Fruit fly (Drosophila melanogaster) whole organism, embryonic: ENCODE measurements around the gene CG15923.
A peak's percentile ranks its signal among the peaks of the same experiment; 100 is the strongest.

ENCODE experiments used
- Atf6 ChIP-seq: fragments of 200-800 bp; sonication (Bioruptor generic); IDR thresholded peaks from 2 replicates; pipeline ENCODE4 v1.3.6; 2022; ENCODE audit warnings: missing biosample characterization, missing genetic modification characterization
- CG11696 ChIP-seq: fragments of 200-800 bp; sonication (Bioruptor generic); IDR thresholded peaks from 2 replicates; pipeline ENCODE4 v1.3.6; 2022; ENCODE audit warnings: missing biosample characterization, missing genetic modification characterization
- CG12104 ChIP-seq: fragments of 200-800 bp; sonication (Bioruptor generic); optimal IDR thresholded peaks from 3 replicates; lab custom pipeline; 2016; ENCODE audit warnings: missing biosample characterization, missing genetic modification characterization
- CG12155 ChIP-seq: fragments of 200-800 bp; sonication (Bioruptor generic); optimal IDR thresholded peaks from 3 replicates; lab custom pipeline; 2016; ENCODE audit warnings: missing biosample characterization, missing genetic modification characterization
- CG1233 ChIP-seq: fragments of 200-800 bp; sonication (Bioruptor generic); optimal IDR thresholded peaks from 4 replicates; lab custom pipeline; 2018; ENCODE audit warnings: missing biosample characterization, mild to moderate bottlenecking, missing genetic modification characterization
- CG12391 ChIP-seq: fragments of 200-800 bp; sonication (Bioruptor generic); optimal IDR thresholded peaks from 3 replicates; lab custom pipeline; 2018; ENCODE audit warnings: missing biosample characterization, mild to moderate bottlenecking, missing genetic modification characterization, moderate library complexity
- CG14667 ChIP-seq: fragments of 200-800 bp; sonication (Bioruptor generic); IDR thresholded peaks from 2 replicates; pipeline ENCODE4 v1.3.6; 2022; ENCODE audit warnings: missing biosample characterization, missing genetic modification characterization
- CG14710 ChIP-seq: fragments of 200-800 bp; sonication (Bioruptor generic); optimal IDR thresholded peaks from 3 replicates; lab custom pipeline; 2019; ENCODE audit warnings: missing biosample characterization, mild to moderate bottlenecking, missing genetic modification characterization, moderate library complexity
- CG15011 ChIP-seq: fragments of 200-800 bp; sonication (Bioruptor generic); optimal IDR thresholded peaks from 3 replicates; lab custom pipeline; 2018; ENCODE audit warnings: missing biosample characterization, mild to moderate bottlenecking, missing genetic modification characterization
- CG15601 ChIP-seq: fragments of 200-800 bp; sonication (Bioruptor generic); optimal IDR thresholded peaks from 3 replicates; lab custom pipeline; 2019; ENCODE audit warnings: missing biosample characterization, mild to moderate bottlenecking, missing genetic modification characterization, moderate library complexity
- CG3163 ChIP-seq: fragments of 200-800 bp; sonication (Bioruptor generic); optimal IDR thresholded peaks from 3 replicates; lab custom pipeline; 2016; ENCODE audit warnings: missing biosample characterization, missing genetic modification characterization
- CG32772 ChIP-seq: fragments of 200-800 bp; sonication (Bioruptor generic); IDR thresholded peaks from 2 replicates; pipeline ENCODE4 v1.3.6; 2022; ENCODE audit warnings: missing biosample characterization, missing genetic modification characterization
- CG3281 ChIP-seq: fragments of 200-800 bp; sonication (Bioruptor generic); optimal IDR thresholded peaks from 3 replicates; lab custom pipeline; 2017; ENCODE audit warnings: missing biosample characterization, mild to moderate bottlenecking, missing genetic modification characterization
- CG4617 ChIP-seq: fragments of 200-800 bp; sonication (Bioruptor generic); optimal IDR thresholded peaks from 3 replicates; lab custom pipeline; 2016; ENCODE audit warnings: missing biosample characterization, missing genetic modification characterization, borderline replicate concordance
- CG6689 ChIP-seq: fragments of 200-800 bp; sonication (Bioruptor generic); IDR thresholded peaks from 2 replicates; pipeline ENCODE4 v1.3.6; 2022; ENCODE audit warnings: missing biosample characterization, missing genetic modification characterization
- CG7372 ChIP-seq: fragments of 200-800 bp; sonication (Bioruptor generic); IDR thresholded peaks from 2 replicates; pipeline ENCODE4 v1.3.6; 2022; ENCODE audit warnings: missing biosample characterization, missing genetic modification characterization
- CG8765 ChIP-seq: fragments of 200-800 bp; sonication (Bioruptor generic); IDR thresholded peaks from 2 replicates; pipeline ENCODE4 v1.3.6; 2022; ENCODE audit warnings: missing biosample characterization, missing genetic modification characterization
- CG9437 ChIP-seq: fragments of 200-800 bp; sonication (Bioruptor generic); optimal IDR thresholded peaks from 2 replicates; lab custom pipeline; 2018; ENCODE audit warnings: missing biosample characterization, mild to moderate bottlenecking, missing genetic modification characterization
- CG9876 ChIP-seq: fragments of 200-800 bp; sonication (Bioruptor generic); optimal IDR thresholded peaks from 2 replicates; lab custom pipeline; 2016; ENCODE audit warnings: missing biosample characterization, missing genetic modification characterization
- CTCF ChIP-seq: fragments of 200-800 bp; sonication (Bioruptor generic); optimal IDR thresholded peaks from 2 replicates; lab custom pipeline; 2017; ENCODE audit warnings: missing biosample characterization, mild to moderate bottlenecking, missing genetic modification characterization, moderate library complexity
- D ChIP-seq, 2 experiments: fragments of 200-800 bp in 1 of 2; fragments of >200 bp in 1 of 2; sonication (Bioruptor generic) in 1 of 2; optimal IDR thresholded peaks; 2 replicates in 1 of 2; 3 replicates in 1 of 2; lab custom pipeline; 2017; ENCODE audit warnings: mild to moderate bottlenecking in 1 of 2, missing biosample characterization in 1 of 2, missing genetic modification characterization in 1 of 2, missing genetic modification reagents in 1 of 2
- Dp ChIP-seq: fragments of 200-800 bp; sonication (Bioruptor generic); optimal IDR thresholded peaks from 2 replicates; lab custom pipeline; 2018; ENCODE audit warnings: missing biosample characterization, mild to moderate bottlenecking, missing genetic modification characterization, moderate library complexity
- Dref ChIP-seq: fragments of 200-800 bp; sonication (Bioruptor generic); IDR thresholded peaks from 2 replicates; pipeline ENCODE4 v1.3.6; 2022; ENCODE audit warnings: missing biosample characterization, missing genetic modification characterization
- Gug ChIP-seq: fragments of 200-800 bp; sonication (Bioruptor generic); IDR thresholded peaks from 4 replicates; pipeline ENCODE4 v1.3.6; 2022; ENCODE audit warnings: missing biosample characterization, missing genetic modification characterization
- HLH4C ChIP-seq: fragments of 200-800 bp; sonication (Bioruptor generic); IDR thresholded peaks from 3 replicates; pipeline ENCODE4 v1.3.6; 2022; ENCODE audit warnings: missing biosample characterization, missing genetic modification characterization; ENCODE audit not compliant: partially characterized antibody
- Hand ChIP-seq: fragments of 200-800 bp; sonication (Bioruptor generic); optimal IDR thresholded peaks from 2 replicates; lab custom pipeline; 2017; ENCODE audit warnings: mild to moderate bottlenecking, missing biosample characterization, missing genetic modification reagents, missing genetic modification characterization
- HmgD ChIP-seq: fragments of 200-800 bp; sonication (Bioruptor generic); optimal IDR thresholded peaks from 3 replicates; lab custom pipeline; 2016; ENCODE audit warnings: missing biosample characterization, missing genetic modification characterization
- NFAT ChIP-seq: fragments of 200-800 bp; sonication (Bioruptor generic); IDR thresholded peaks from 2 replicates; pipeline ENCODE4 v1.3.6; 2022; ENCODE audit warnings: missing biosample characterization, missing genetic modification characterization
- Nf-YB ChIP-seq: fragments of 200-800 bp; sonication (Bioruptor generic); optimal IDR thresholded peaks from 3 replicates; lab custom pipeline; 2019; ENCODE audit warnings: missing biosample characterization, mild to moderate bottlenecking, missing genetic modification characterization, moderate library complexity
- Opbp ChIP-seq: fragments of 200-800 bp; sonication (Bioruptor generic); IDR thresholded peaks from 3 replicates; pipeline ENCODE4 v1.3.6; 2022; ENCODE audit warnings: missing biosample characterization, missing genetic modification characterization; ENCODE audit not compliant: partially characterized antibody
- Pdp1 ChIP-seq, 2 experiments: fragments of 200-800 bp; sonication (Bioruptor generic); optimal IDR thresholded peaks; 3 replicates each; lab custom pipeline; 2016; ENCODE audit warnings: missing biosample characterization in 2 of 2, missing genetic modification characterization in 2 of 2, mild to moderate bottlenecking in 1 of 2, moderate library complexity in 1 of 2
- Ravus ChIP-seq: fragments of 200-800 bp; sonication (Bioruptor generic); IDR thresholded peaks from 2 replicates; pipeline ENCODE4 v1.3.6; 2022; ENCODE audit warnings: missing biosample characterization, missing genetic modification characterization
- Sry-δ ChIP-seq: fragments of 200-800 bp; sonication (Bioruptor generic); optimal IDR thresholded peaks from 2 replicates; lab custom pipeline; 2016; ENCODE audit warnings: missing biosample characterization, missing genetic modification characterization
- bsh ChIP-seq, 2 experiments: fragments of 200-800 bp; sonication (Bioruptor generic); optimal IDR thresholded peaks; 2 replicates each; lab custom pipeline; 2017 to 2018; ENCODE audit warnings: mild to moderate bottlenecking in 2 of 2, missing biosample characterization in 2 of 2, missing genetic modification characterization in 2 of 2, moderate library complexity in 1 of 2
- chm ChIP-seq: fragments of 200-800 bp; sonication (Bioruptor generic); IDR thresholded peaks from 2 replicates; pipeline ENCODE4 v1.3.6; 2022; ENCODE audit warnings: missing biosample characterization, missing genetic modification characterization
- chn ChIP-seq: fragments of 200-800 bp; sonication (Bioruptor generic); optimal IDR thresholded peaks from 2 replicates; lab custom pipeline; 2016; ENCODE audit warnings: missing biosample characterization, missing genetic modification characterization
- crp ChIP-seq, 2 experiments: fragments of 200-800 bp; sonication (Bioruptor generic); optimal IDR thresholded peaks; 2 replicates in 1 of 2; 3 replicates in 1 of 2; lab custom pipeline; 2017; ENCODE audit warnings: missing biosample characterization in 2 of 2, missing genetic modification characterization in 2 of 2, mild to moderate bottlenecking in 1 of 2, moderate library complexity in 1 of 2
- en ChIP-seq: fragments of 200-800 bp; sonication (Bioruptor generic); optimal IDR thresholded peaks from 2 replicates; lab custom pipeline; 2016; ENCODE audit warnings: missing biosample characterization, missing genetic modification characterization
- fd96Cb ChIP-seq: fragments of 200-800 bp; sonication (Bioruptor generic); optimal IDR thresholded peaks from 2 replicates; lab custom pipeline; 2018; ENCODE audit warnings: missing biosample characterization, mild to moderate bottlenecking, missing genetic modification characterization, moderate library complexity
- gro ChIP-seq: fragments of 200-800 bp; sonication (Bioruptor generic); optimal IDR thresholded peaks from 2 replicates; lab custom pipeline; 2016; ENCODE audit warnings: missing biosample characterization, missing genetic modification characterization
- gsb ChIP-seq: fragments of 200-800 bp; sonication (Bioruptor generic); IDR thresholded peaks from 2 replicates; pipeline ENCODE4 v1.3.6; 2022; ENCODE audit warnings: missing biosample characterization, missing genetic modification characterization
- nom ChIP-seq: fragments of 200-800 bp; sonication (Bioruptor generic); optimal IDR thresholded peaks from 2 replicates; lab custom pipeline; 2017; ENCODE audit warnings: missing biosample characterization, missing genetic modification characterization, mild to moderate bottlenecking, moderate library complexity, missing genetic modification reagents
- prd ChIP-seq, 3 experiments: fragments of >200 bp in 2 of 3; fragments of 200-800 bp in 1 of 3; sonication (Bioruptor generic) in 1 of 3; optimal IDR thresholded peaks in 2 of 3; IDR thresholded peaks in 1 of 3; 2 replicates in 2 of 3; 3 replicates in 1 of 3; pipeline versions ENCODE4 v1.3.6 to Lab custom; 2017 to 2022; ENCODE audit warnings: missing biosample characterization in 1 of 3, missing genetic modification characterization in 1 of 3
- psq ChIP-seq: fragments of 200-800 bp; sonication (Bioruptor generic); optimal IDR thresholded peaks from 2 replicates; lab custom pipeline; 2017; ENCODE audit warnings: missing biosample characterization, missing genetic modification characterization
- pum ChIP-seq: fragments of 200-800 bp; sonication (Bioruptor generic); optimal IDR thresholded peaks from 2 replicates; lab custom pipeline; 2016; ENCODE audit warnings: missing biosample characterization, missing genetic modification characterization
- sqz ChIP-seq: fragments of 200-800 bp; sonication (Bioruptor generic); optimal IDR thresholded peaks from 3 replicates; lab custom pipeline; 2018; ENCODE audit warnings: missing biosample characterization, mild to moderate bottlenecking, missing genetic modification characterization
- tll ChIP-seq, 2 experiments: fragments of 200-800 bp in 1 of 2; fragments of >200 bp in 1 of 2; sonication (Bioruptor generic) in 1 of 2; optimal IDR thresholded peaks; 2 replicates each; lab custom pipeline; 2017 to 2019; ENCODE audit warnings: missing biosample characterization in 2 of 2, missing genetic modification characterization in 2 of 2, mild to moderate bottlenecking in 1 of 2, moderate library complexity in 1 of 2
- tup ChIP-seq: fragments of 200-800 bp; sonication (Bioruptor generic); optimal IDR thresholded peaks from 2 replicates; lab custom pipeline; 2016; ENCODE audit warnings: missing biosample characterization, mild to moderate bottlenecking, missing genetic modification characterization, moderate library complexity
- vnd ChIP-seq: fragments of 200-800 bp; sonication (Bioruptor generic); IDR thresholded peaks from 3 replicates; pipeline ENCODE4 v1.3.6; 2022; ENCODE audit warnings: missing biosample characterization, missing genetic modification characterization; ENCODE audit not compliant: partially characterized antibody
- zf30C ChIP-seq: fragments of 200-800 bp; sonication (Bioruptor generic); optimal IDR thresholded peaks from 3 replicates; lab custom pipeline; 2018; ENCODE audit warnings: missing biosample characterization, mild to moderate bottlenecking, missing genetic modification characterization

The CG15923 gene

DNA sequence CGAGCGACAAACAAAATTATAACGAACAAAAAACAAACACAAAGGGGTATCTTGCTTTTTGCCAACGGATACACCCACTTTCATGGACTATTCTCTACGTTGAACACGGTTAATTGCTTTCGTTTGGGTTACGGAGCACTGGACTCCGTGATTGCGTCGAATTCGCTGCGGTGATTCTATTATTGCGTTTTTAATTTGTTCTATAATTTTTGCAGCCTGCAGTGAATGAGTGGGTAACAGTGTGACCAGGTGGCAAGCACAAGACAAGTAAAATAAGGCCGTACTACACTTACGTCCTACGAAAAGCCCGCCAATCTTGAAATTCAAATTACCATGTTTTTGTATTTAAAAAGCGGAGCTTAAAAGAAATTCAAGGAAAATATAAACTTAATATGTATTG is 31.1 kb downstream of the CG15923 start, which contains the start of gene CG16953 (continued):
- TF ChIP-seq psq (no peak), CG32772 (no peak), Hand (no peak), CG3163 (GFP tag; lab: Kevin White, UChicago) (no peak), CG15011 (GFP tag; lab: Kevin White, UChicago) (no peak), vnd (no peak), gsb (GFP tag; lab: Robert Waterston, UW) (no peak), CG15601 (tag; lab: Kevin White, UChicago) (no peak), en (GFP tag; lab: Kevin White, UChicago) (no peak), fd96Cb (no peak), Gug (GFP tag; lab: Robert Waterston, UW) (no peak), CG12391 (tag; lab: Kevin White, UChicago) (no peak), CG9876 (GFP tag; lab: Kevin White, UChicago) (no peak), CG12155 (GFP tag; lab: Kevin White, UChicago) (no peak), CG4617 (GFP tag; lab: Kevin White, UChicago) (peak; percentile 81), Dref (no peak), Ravus (no peak), Opbp (GFP tag; lab: Robert Waterston, UW) (no peak), HmgD (GFP tag; lab: Kevin White, UChicago) (no peak), CG7372 (GFP tag; lab: Robert Waterston, UW) (no peak), zf30C (no peak), CG6689 (GFP tag; lab: Robert Waterston, UW) (no peak), nom (GFP tag; lab: Kevin White, UChicago) (peak; percentile 10), CG14710 (peak; percentile 24), bsh (GFP tag; optimal IDR thresholded peaks at IDR 0.05; lab: Kevin White, UChicago) (no peak), CG14667 (GFP tag; lab: Robert Waterston, UW) (no peak), CTCF (GFP tag; lab: Kevin White, UChicago) (no peak), Atf6 (GFP tag; lab: Robert Waterston, UW) (no peak), tll (GFP tag; optimal IDR thresholded peaks at IDR 0.05; lab: Kevin White, UChicago) (no peak), Sry-δ (peak; percentile 21), Pdp1 (GFP tag; optimal IDR thresholded peaks at IDR 0.05; lab: Kevin White, UChicago) (peak in 1 of 2 experiments; percentile 75), tup (GFP tag; lab: Kevin White, UChicago) (no peak), CG1233 (GFP tag; lab: Kevin White, UChicago) (no peak), pum (no peak), gro (no peak), HLH4C (GFP tag; lab: Robert Waterston, UW) (no peak), chn (no peak), CG12104 (GFP tag; lab: Kevin White, UChicago) (no peak), Dp (GFP tag; lab: Kevin White, UChicago) (peak; percentile 87), CG3281 (GFP tag; lab: Kevin White, UChicago) (no peak), CG9437 (GFP tag; lab: Kevin White, UChicago) (peak; percentile 25), Nf-YB (GFP tag; lab: Kevin White, UChicago) (no peak), CG11696 (no peak), CG8765 (GFP tag; lab: Robert Waterston, UW) (no peak), crp (GFP tag; optimal IDR thresholded peaks at IDR 0.05; lab: Kevin White, UChicago) (no peak), sqz (GFP tag; lab: Kevin White, UChicago) (no peak), NFAT (GFP tag; lab: Robert Waterston, UW) (no peak), D (optimal IDR thresholded peaks at IDR 0.05; lab: Kevin White, UChicago) (no peak), D (GFP tag; optimal IDR thresholded peaks at IDR 0.05; lab: Kevin White, UChicago) (no peak), prd (optimal IDR thresholded peaks at IDR 0.05; lab: Kevin White, UChicago) (no peak), prd (GFP tag; IDR thresholded peaks at IDR 0.05; lab: Robert Waterston, UW) (no peak), chm (GFP tag; lab: Robert Waterston, UW) (no peak)
